Worm (Caenorhabditis elegans) whole organism, L2 larva: ENCODE measurements around the gene cox-16.

Experiments
- egl-27 ChIP-seq: sonication (generic microtip); optimal IDR thresholded peaks from 3 replicates; lab custom pipeline; 2017; ENCODE audit warnings: missing biosample characterization, missing genetic modification reagents, missing genetic modification characterization
- elt-3 ChIP-seq: sonication (generic microtip); optimal IDR thresholded peaks from 2 replicates; lab custom pipeline; 2017; ENCODE audit warnings: missing biosample characterization, missing genetic modification characterization
- fos-1 ChIP-seq: fragments of 150-350 bp; optimal IDR thresholded peaks from 2 replicates; lab custom pipeline; 2014; ENCODE audit warnings: missing biosample characterization, missing genetic modification characterization
- lin-13 ChIP-seq: fragments of 150-350 bp; optimal IDR thresholded peaks from 2 replicates; lab custom pipeline; 2014; ENCODE audit warnings: missing biosample characterization, missing genetic modification reagents, missing genetic modification characterization
- mdl-1 ChIP-seq, 2 experiments: fragments of 150-350 bp in 1 of 2; sonication (generic microtip) in 1 of 2; optimal IDR thresholded peaks; 2 replicates each; lab custom pipeline; 2017; ENCODE audit warnings: missing biosample characterization in 2 of 2, missing genetic modification characterization in 2 of 2
- sem-4 ChIP-seq: fragments of 150-350 bp; optimal IDR thresholded peaks from 2 replicates; lab custom pipeline; 2014; ENCODE audit warnings: missing biosample characterization, missing genetic modification reagents, missing genetic modification characterization
- snpc-4 ChIP-seq: fragments of 150-350 bp; optimal IDR thresholded peaks from 2 replicates; lab custom pipeline; 2014; ENCODE audit warnings: missing biosample characterization, missing genetic modification characterization
- unc-39 ChIP-seq: fragments of 150-350 bp; optimal IDR thresholded peaks from 2 replicates; lab custom pipeline; 2014; ENCODE audit warnings: missing biosample characterization, missing genetic modification characterization
- unc-62 ChIP-seq: fragments of 150-350 bp; optimal IDR thresholded peaks from 2 replicates; lab custom pipeline; 2014; ENCODE audit warnings: missing biosample characterization, missing genetic modification reagents, missing genetic modification characterization
- zag-1 ChIP-seq: fragments of 150-350 bp; optimal IDR thresholded peaks from 2 replicates; lab custom pipeline; 2014; ENCODE audit warnings: missing biosample characterization, missing genetic modification characterization
- ztf-4 ChIP-seq: fragments of 150-350 bp; optimal IDR thresholded peaks from 2 replicates; lab custom pipeline; 2014; ENCODE audit warnings: missing biosample characterization, missing genetic modification characterization

DNA sequence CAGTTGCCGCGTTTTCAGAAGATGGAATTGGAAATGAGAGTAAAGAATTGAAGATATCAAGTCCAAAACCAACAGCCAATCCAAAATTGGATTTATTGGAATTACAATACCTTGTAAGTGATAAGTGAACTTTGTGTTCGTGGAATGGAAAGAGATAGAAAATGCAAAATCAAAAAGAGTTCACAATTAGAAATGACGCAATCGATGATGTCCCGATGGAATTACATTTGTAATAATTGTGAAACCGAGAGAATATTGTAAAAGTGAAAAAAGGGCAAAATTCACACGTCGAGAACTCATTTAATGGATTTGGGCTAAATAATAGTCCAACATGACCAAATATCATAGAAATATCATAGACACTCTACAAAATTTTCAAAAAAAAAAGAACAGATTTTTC is 10.8 kb downstream of the cox-16 start:
- TF ChIP-seq ztf-4 (tag; lab: Kevin White, UChicago), result no peak
- no peak for TF ChIP-seq sem-4 (tag; lab: Kevin White, UChicago)
- no peak for TF ChIP-seq elt-3 (tag; lab: Kevin White, UChicago)
- no peak for TF ChIP-seq snpc-4 (tag; lab: Kevin White, UChicago)
- no peak for TF ChIP-seq unc-39 (tag; lab: Kevin White, UChicago)
- TF ChIP-seq fos-1 (tag; lab: Kevin White, UChicago), result no peak
- no peak for TF ChIP-seq zag-1
- TF ChIP-seq mdl-1 (tag; optimal IDR thresholded peaks at IDR 0.05; lab: Kevin White, UChicago), result no peak
- TF ChIP-seq unc-62 (GFP tag; lab: Kevin White, UChicago), result no peak
- no peak for TF ChIP-seq egl-27 (tag; lab: Kevin White, UChicago)
- TF ChIP-seq lin-13, result no peak
